Comparison of ENCODE assay signal across 5 fruit fly cellular contexts in genomic region chr3L:8314788-8315140, dm6.
TF ChIP-seq lines count a peak whose summit lies in the region.

No protein-coding gene starts in this region.

- no peak for TF ChIP-seq CTCF in whole organism, embryonic (GFP tag; optimal IDR thresholded peaks at IDR 0.05; lab: Kevin White, UChicago)

TF ChIP-seq in whole organism, 6 proteins besides CTCF, POLR2A, EP300 and RAD21:
- peak; percentile 45 for TF ChIP-seq pan (optimal IDR thresholded peaks at IDR 0.05; lab: Kevin White, UChicago)
- no peak for TF ChIP-seq EcR (GFP tag; optimal IDR thresholded peaks at IDR 0.05; lab: Kevin White, UChicago)
TF ChIP-seq in whole organism: peak in this region for 1.

TF ChIP-seq in whole organism, embryonic, 481 proteins besides CTCF, POLR2A, EP300 and RAD21 (continues in another document):
- TF ChIP-seq CG17568 (GFP tag; optimal IDR thresholded peaks at IDR 0.05; lab: Kevin White, UChicago) (peak; percentile 99), Chrac-16 (GFP tag; optimal IDR thresholded peaks at IDR 0.05; lab: Kevin White, UChicago) (peak; percentile 9), Med (GFP tag; lab: Kevin White, UChicago) (peak; percentile 85), row (GFP tag; IDR thresholded peaks at IDR 0.05; lab: Robert Waterston, UW) (peak; percentile 68), CG10366 (GFP tag; IDR thresholded peaks at IDR 0.05; lab: Robert Waterston, UW) (peak; percentile 15; the same call in 1 of the 2 replicates), bsh (GFP tag; optimal IDR thresholded peaks at IDR 0.05; lab: Kevin White, UChicago) (peak in 1 of 2 experiments; percentile 16), GATAe (GFP tag; conservative IDR thresholded peaks at IDR 0.05; lab: Robert Waterston, UW) (no peak), H2.0 (GFP tag; IDR thresholded peaks at IDR 0.05; lab: Robert Waterston, UW) (0 out of 2 replicates have a peak, but pooled peaks have one; percentile 24), jigr1 (GFP tag; IDR thresholded peaks at IDR 0.05; lab: Robert Waterston, UW) (no peak), Taf1 (GFP tag; IDR thresholded peaks at IDR 0.05; lab: Robert Waterston, UW) (peak; percentile 47; the same call in 1 of the 2 replicates), az2 (GFP tag; optimal IDR thresholded peaks at IDR 0.05; lab: Kevin White, UChicago) (peak; percentile 16), Nf-YC (tag; optimal IDR thresholded peaks at IDR 0.05; lab: Kevin White, UChicago) (no peak), PHDP (tag; optimal IDR thresholded peaks at IDR 0.05; lab: Kevin White, UChicago) (peak; percentile 0), Meics (GFP tag; optimal IDR thresholded peaks at IDR 0.05; lab: Kevin White, UChicago) (peak; percentile 51), HHEX (GFP tag; optimal IDR thresholded peaks at IDR 0.05; lab: Kevin White, UChicago) (peak; percentile 4), vnd (GFP tag; IDR thresholded peaks at IDR 0.05; lab: Robert Waterston, UW; ENCODE audit: partially characterized antibody) (no peak), lab (GFP tag; optimal IDR thresholded peaks at IDR 0.05; lab: Kevin White, UChicago) (peak; percentile 8), HLH3B (GFP tag; IDR thresholded peaks at IDR 0.05; lab: Robert Waterston, UW) (no peak), CG9932 (GFP tag; IDR thresholded peaks at IDR 0.05; lab: Robert Waterston, UW) (peak; percentile 56), Sry-δ (GFP tag; optimal IDR thresholded peaks at IDR 0.05; lab: Kevin White, UChicago) (no peak), Fer1 (GFP tag; optimal IDR thresholded peaks at IDR 0.05; lab: Kevin White, UChicago) (peak; percentile 46), CG15269 (tag; optimal IDR thresholded peaks at IDR 0.05; lab: Kevin White, UChicago) (peak; percentile 32)

TF ChIP-seq in whole organism, prepupa, 60 proteins besides CTCF, POLR2A, EP300 and RAD21 (continues in another document):
- no peak for TF ChIP-seq cyc (GFP tag; optimal IDR thresholded peaks at IDR 0.05; lab: Kevin White, UChicago)
- TF ChIP-seq Ets96B (tag; optimal IDR thresholded peaks at IDR 0.05; lab: Kevin White, UChicago) = no peak
- no peak for TF ChIP-seq CG4318 (GFP tag; optimal IDR thresholded peaks at IDR 0.05; lab: Kevin White, UChicago)
- no peak for TF ChIP-seq ss (GFP tag; optimal IDR thresholded peaks at IDR 0.05; lab: Kevin White, UChicago)
- no peak for TF ChIP-seq CG11294 (GFP tag; IDR thresholded peaks at IDR 0.05; lab: Robert Waterston, UW)
- TF ChIP-seq CG15336 (GFP tag; IDR thresholded peaks at IDR 0.05; lab: Robert Waterston, UW) = peak; percentile 46; the same call in 1 of the 2 replicates
- peak; percentile 30 for TF ChIP-seq CG31627 (GFP tag; optimal IDR thresholded peaks at IDR 0.05; lab: Kevin White, UChicago)
- no peak for TF ChIP-seq CG6808 (GFP tag; optimal IDR thresholded peaks at IDR 0.05; lab: Kevin White, UChicago)
- TF ChIP-seq CG3032 (tag; optimal IDR thresholded peaks at IDR 0.05; lab: Kevin White, UChicago) = no peak
- no peak for TF ChIP-seq Hr39 (GFP tag; optimal IDR thresholded peaks at IDR 0.05; lab: Kevin White, UChicago)
- no peak for TF ChIP-seq CG11902 (GFP tag; optimal IDR thresholded peaks at IDR 0.05; lab: Kevin White, UChicago)
- TF ChIP-seq Blimp-1 (GFP tag; optimal IDR thresholded peaks at IDR 0.05; lab: Kevin White, UChicago) = no peak
- no peak for TF ChIP-seq Sox15 (GFP tag; optimal IDR thresholded peaks at IDR 0.05; lab: Kevin White, UChicago)
- no peak for TF ChIP-seq spab (GFP tag; optimal IDR thresholded peaks at IDR 0.05; lab: Kevin White, UChicago)
- TF ChIP-seq CG6276 (GFP tag; optimal IDR thresholded peaks at IDR 0.05; lab: Kevin White, UChicago) = no peak
- TF ChIP-seq achi (GFP tag; optimal IDR thresholded peaks at IDR 0.05; lab: Kevin White, UChicago) = no peak
- no peak for TF ChIP-seq CG8119 (GFP tag; IDR thresholded peaks at IDR 0.05; lab: Robert Waterston, UW)
- TF ChIP-seq vri (GFP tag; optimal IDR thresholded peaks at IDR 0.05; lab: Kevin White, UChicago) = no peak
- TF ChIP-seq CG10669 (GFP tag; optimal IDR thresholded peaks at IDR 0.05; lab: Kevin White, UChicago) = no peak
- no peak for TF ChIP-seq fkh (GFP tag; optimal IDR thresholded peaks at IDR 0.05; lab: Kevin White, UChicago)
- TF ChIP-seq CG8319 (GFP tag; optimal IDR thresholded peaks at IDR 0.05; lab: Kevin White, UChicago) = no peak
- TF ChIP-seq CG10631 (GFP tag; optimal IDR thresholded peaks at IDR 0.05; lab: Kevin White, UChicago) = no peak
- TF ChIP-seq Sox14 (GFP tag; optimal IDR thresholded peaks at IDR 0.05; lab: Kevin White, UChicago) = no peak
- TF ChIP-seq fd59A (GFP tag; optimal IDR thresholded peaks at IDR 0.05; lab: Kevin White, UChicago) = no peak

TF ChIP-seq in whole organism, pupa, 21 proteins besides CTCF, POLR2A, EP300 and RAD21:
- TF ChIP-seq Ets98B (GFP tag; IDR thresholded peaks at IDR 0.05; lab: Robert Waterston, UW) (peak; percentile 48; the same call in 1 of the 2 replicates), CG13204 (GFP tag; optimal IDR thresholded peaks at IDR 0.05; lab: Kevin White, UChicago) (no peak), CG4496 (GFP tag; IDR thresholded peaks at IDR 0.05; lab: Robert Waterston, UW) (peak; percentile 63; the same call in 2 of the 3 replicates), Pif1A (GFP tag; optimal IDR thresholded peaks at IDR 0.05; lab: Kevin White, UChicago) (peak; percentile 32), fd96Ca (GFP tag; IDR thresholded peaks at IDR 0.05; lab: Robert Waterston, UW) (no peak)
TF ChIP-seq in whole organism, pupa: peak in this region for 3.

TF ChIP-seq in whole organism, wandering third instar larva, 38 proteins besides CTCF, POLR2A, EP300 and RAD21:
- TF ChIP-seq Abd-B (GFP tag; optimal IDR thresholded peaks at IDR 0.05; lab: Kevin White, UChicago) = no peak
- TF ChIP-seq foxo (GFP tag; optimal IDR thresholded peaks at IDR 0.05; lab: Kevin White, UChicago) = peak in 1 of 2 experiments; percentile 0
- TF ChIP-seq sage (GFP tag; optimal IDR thresholded peaks at IDR 0.05; lab: Kevin White, UChicago) = no peak
- peak; percentile 14 for TF ChIP-seq woc (GFP tag; optimal IDR thresholded peaks at IDR 0.05; lab: Kevin White, UChicago)
- TF ChIP-seq N (GFP tag; optimal IDR thresholded peaks at IDR 0.05; lab: Kevin White, UChicago) = no peak
- TF ChIP-seq ey (GFP tag; optimal IDR thresholded peaks at IDR 0.05; lab: Kevin White, UChicago) = peak; percentile 1
- TF ChIP-seq OdsH (GFP tag; optimal IDR thresholded peaks at IDR 0.05; lab: Kevin White, UChicago) = peak; percentile 0
- peak; percentile 24 for TF ChIP-seq rgr (GFP tag; optimal IDR thresholded peaks at IDR 0.05; lab: Kevin White, UChicago)
- TF ChIP-seq psq (GFP tag; optimal IDR thresholded peaks at IDR 0.05; lab: Kevin White, UChicago) = peak; percentile 14
